Worm (Caenorhabditis elegans) whole organism, late embryonic: ENCODE results near the gene W09D6.1.

Experiments
- C08G9.2 ChIP-seq: sonication (generic microtip); optimal IDR thresholded peaks from 2 replicates; lab custom pipeline; 2016; ENCODE audit warnings: mild to moderate bottlenecking, missing genetic modification characterization, moderate library complexity, missing compliant biosample characterization
- C38D4.7 ChIP-seq: fragments of 200-800 bp; sonication (Bioruptor generic); optimal IDR thresholded peaks from 2 replicates; lab custom pipeline; 2018; ENCODE audit warnings: mild to moderate bottlenecking, missing genetic modification characterization, moderate library complexity, missing compliant biosample characterization
- F13H6.1 ChIP-seq: sonication (generic microtip); optimal IDR thresholded peaks from 2 replicates; lab custom pipeline; 2016; ENCODE audit warnings: missing genetic modification characterization, missing compliant biosample characterization
- K02D7.2 ChIP-seq: sonication (generic microtip); optimal IDR thresholded peaks from 2 replicates; lab custom pipeline; 2017; ENCODE audit warnings: mild to moderate bottlenecking, missing genetic modification characterization, missing compliant biosample characterization
- ahr-1 ChIP-seq: sonication (generic microtip); optimal IDR thresholded peaks from 2 replicates; lab custom pipeline; 2016; ENCODE audit warnings: missing genetic modification characterization, missing compliant biosample characterization
- ceh-14 ChIP-seq: sonication (generic microtip); optimal IDR thresholded peaks from 2 replicates; lab custom pipeline; 2016; ENCODE audit warnings: missing genotype, missing genetic modification characterization, missing compliant biosample characterization
- ceh-18 ChIP-seq: sonication (generic microtip); optimal IDR thresholded peaks from 2 replicates; lab custom pipeline; 2016; ENCODE audit warnings: missing genetic modification characterization, missing compliant biosample characterization
- ceh-2 ChIP-seq: sonication (generic microtip); optimal IDR thresholded peaks from 2 replicates; lab custom pipeline; 2016; ENCODE audit warnings: missing genotype, missing genetic modification characterization, missing compliant biosample characterization
- ceh-24 ChIP-seq: sonication (generic microtip); optimal IDR thresholded peaks from 2 replicates; lab custom pipeline; 2016; ENCODE audit warnings: mild to moderate bottlenecking, missing genetic modification characterization, missing compliant biosample characterization
- ceh-30 ChIP-seq: fragments of 150-350 bp; optimal IDR thresholded peaks from 2 replicates; lab custom pipeline; 2014; ENCODE audit warnings: missing biosample characterization, missing genetic modification characterization
- ceh-31 ChIP-seq: sonication (generic microtip); optimal IDR thresholded peaks from 2 replicates; lab custom pipeline; 2016; ENCODE audit warnings: missing genetic modification characterization, missing compliant biosample characterization
- ceh-34 ChIP-seq: sonication (generic microtip); optimal IDR thresholded peaks from 2 replicates; lab custom pipeline; 2016; ENCODE audit warnings: mild to moderate bottlenecking, missing genetic modification characterization, missing compliant biosample characterization
- ceh-45 ChIP-seq: fragments of 200-800 bp; sonication (Bioruptor generic); IDR thresholded peaks from 2 replicates; pipeline ENCODE4 v1.3.6; 2022; ENCODE audit warnings: missing genetic modification reagents, missing genetic modification characterization, missing compliant biosample characterization
- ceh-9 ChIP-seq: sonication (generic microtip); optimal IDR thresholded peaks from 2 replicates; lab custom pipeline; 2016; ENCODE audit warnings: mild to moderate bottlenecking, missing genetic modification characterization, inconsistent platforms, missing compliant biosample characterization
- che-1 ChIP-seq: sonication (generic microtip); optimal IDR thresholded peaks from 2 replicates; lab custom pipeline; 2016; ENCODE audit warnings: mild to moderate bottlenecking, missing genetic modification characterization, missing compliant biosample characterization
- elt-4 ChIP-seq: sonication (generic microtip); optimal IDR thresholded peaks from 2 replicates; lab custom pipeline; 2016; ENCODE audit warnings: missing genetic modification characterization, missing compliant biosample characterization
- eyg-1 ChIP-seq: sonication (generic microtip); optimal IDR thresholded peaks from 2 replicates; lab custom pipeline; 2016; ENCODE audit warnings: missing genotype, missing genetic modification characterization, missing compliant biosample characterization
- fkh-6 ChIP-seq: sonication (generic microtip); optimal IDR thresholded peaks from 2 replicates; lab custom pipeline; 2016; ENCODE audit warnings: missing genetic modification characterization, missing compliant biosample characterization
- hlh-30 ChIP-seq: sonication (generic microtip); optimal IDR thresholded peaks from 2 replicates; lab custom pipeline; 2017; ENCODE audit warnings: antibody characterized with exemption, missing genetic modification characterization, missing compliant biosample characterization; ENCODE audit not compliant: insufficient read depth
- hlh-6 ChIP-seq: sonication (generic microtip); optimal IDR thresholded peaks from 2 replicates; lab custom pipeline; 2016; ENCODE audit warnings: missing genotype, missing genetic modification characterization, missing compliant biosample characterization
- hlh-8 ChIP-seq: sonication (generic microtip); optimal IDR thresholded peaks from 2 replicates; lab custom pipeline; 2016; ENCODE audit warnings: missing genotype, missing genetic modification characterization, missing compliant biosample characterization
- lim-6 ChIP-seq: sonication (generic microtip); optimal IDR thresholded peaks from 2 replicates; lab custom pipeline; 2016; ENCODE audit warnings: missing genetic modification characterization, missing compliant biosample characterization
- madf-2 ChIP-seq: sonication (generic microtip); optimal IDR thresholded peaks from 2 replicates; lab custom pipeline; 2017; ENCODE audit warnings: missing genetic modification characterization, missing compliant biosample characterization
- mec-3 ChIP-seq: sonication (generic microtip); optimal IDR thresholded peaks from 2 replicates; lab custom pipeline; 2016; ENCODE audit warnings: borderline replicate concordance, missing genetic modification characterization, missing compliant biosample characterization
- nfya-1 ChIP-seq: sonication (generic microtip); optimal IDR thresholded peaks from 2 replicates; lab custom pipeline; 2017; ENCODE audit warnings: missing genetic modification characterization, mild to moderate bottlenecking, missing compliant biosample characterization, antibody characterized with exemption, moderate library complexity
- odd-2 ChIP-seq: sonication (generic microtip); optimal IDR thresholded peaks from 2 replicates; lab custom pipeline; 2017; ENCODE audit warnings: antibody characterized with exemption, mild to moderate bottlenecking, missing genetic modification characterization, missing compliant biosample characterization
- pat-9 ChIP-seq: fragments of 200-800 bp; sonication (Bioruptor generic); optimal IDR thresholded peaks from 2 replicates; lab custom pipeline; 2018; ENCODE audit warnings: mild to moderate bottlenecking, missing genetic modification characterization, moderate library complexity, missing compliant biosample characterization
- pha-2 ChIP-seq: sonication (generic microtip); optimal IDR thresholded peaks from 2 replicates; lab custom pipeline; 2017; ENCODE audit warnings: mild to moderate bottlenecking, missing genetic modification characterization, missing compliant biosample characterization
- pqm-1 ChIP-seq: sonication (generic microtip); optimal IDR thresholded peaks from 2 replicates; lab custom pipeline; 2016; ENCODE audit warnings: missing genetic modification characterization, missing compliant biosample characterization
- pros-1 ChIP-seq: fragments of 150-350 bp; optimal IDR thresholded peaks from 2 replicates; lab custom pipeline; 2014; ENCODE audit warnings: missing biosample characterization, missing genetic modification reagents, missing genetic modification characterization
- rnt-1 ChIP-seq: sonication (generic microtip); optimal IDR thresholded peaks from 2 replicates; lab custom pipeline; 2016; ENCODE audit warnings: missing genetic modification characterization, missing compliant biosample characterization
- sox-2 ChIP-seq: fragments of 200-800 bp; sonication (Bioruptor generic); IDR thresholded peaks from 2 replicates; pipeline ENCODE4 v1.3.6; 2022; ENCODE audit warnings: missing genetic modification reagents, missing genetic modification characterization, missing compliant biosample characterization
- syd-9 ChIP-seq: sonication (generic microtip); optimal IDR thresholded peaks from 2 replicates; lab custom pipeline; 2016; ENCODE audit warnings: mild to moderate bottlenecking, missing genetic modification characterization, moderate library complexity, missing compliant biosample characterization
- tbx-7 ChIP-seq: sonication (generic microtip); optimal IDR thresholded peaks from 2 replicates; lab custom pipeline; 2016; ENCODE audit warnings: missing genotype, missing genetic modification characterization, missing compliant biosample characterization
- ttx-3 ChIP-seq: sonication (generic microtip); optimal IDR thresholded peaks from 2 replicates; lab custom pipeline; 2016; ENCODE audit warnings: missing genetic modification reagents, missing genetic modification characterization, missing compliant biosample characterization
- unc-55 ChIP-seq: sonication (generic microtip); optimal IDR thresholded peaks from 2 replicates; lab custom pipeline; 2017; ENCODE audit warnings: missing biosample characterization, missing genetic modification reagents, missing genetic modification characterization
- unc-86 ChIP-seq: sonication (generic microtip); optimal IDR thresholded peaks from 2 replicates; lab custom pipeline; 2016; ENCODE audit warnings: missing genetic modification characterization, missing compliant biosample characterization
- ztf-16 ChIP-seq: sonication (generic microtip); optimal IDR thresholded peaks from 2 replicates; lab custom pipeline; 2017; ENCODE audit warnings: missing genetic modification characterization, missing compliant biosample characterization

W09D6.1 gene

DNA sequence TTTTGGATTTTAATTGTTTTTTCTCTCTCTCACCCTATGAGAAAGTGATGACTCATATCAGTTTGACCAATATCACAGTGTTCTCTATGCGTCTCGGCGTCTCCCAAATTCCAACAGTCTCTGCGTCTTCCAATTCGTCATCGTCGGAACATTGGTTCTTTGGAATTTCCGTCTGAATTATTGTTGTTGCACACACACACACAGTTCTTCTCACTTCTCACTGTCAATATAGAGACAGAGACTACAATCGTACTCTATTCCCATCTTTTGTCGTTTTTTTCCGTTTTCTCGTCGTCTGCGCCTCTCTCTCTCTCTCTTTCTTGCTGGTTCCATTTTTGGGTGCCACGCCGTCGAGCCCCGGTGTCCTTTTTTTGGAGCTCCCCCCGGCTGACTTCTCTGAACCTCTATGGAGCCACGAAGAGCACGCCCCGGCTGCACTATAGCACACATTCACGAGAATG lies 18.0 kb upstream of the W09D6.1 start:
- TF ChIP-seq pros-1 (tag; lab: Kevin White, UChicago) (no peak), elt-4 (tag; lab: Kevin White, UChicago) (no peak), C38D4.7 (GFP tag; lab: Kevin White, UChicago) (no peak), ahr-1 (no peak), syd-9 (tag; lab: Kevin White, UChicago) (no peak), hlh-6 (tag; lab: Kevin White, UChicago) (no peak), odd-2 (tag; lab: Kevin White, UChicago) (no peak), K02D7.2 (tag; lab: Kevin White, UChicago) (no peak), ceh-18 (tag; lab: Kevin White, UChicago) (no peak), che-1 (tag; lab: Kevin White, UChicago) (no peak), madf-2 (tag; lab: Kevin White, UChicago) (no peak), ceh-30 (tag; lab: Kevin White, UChicago) (no peak), ttx-3 (no peak), ceh-31 (tag; lab: Kevin White, UChicago) (no peak)

- TF ChIP-seq mec-3 (tag; lab: Kevin White, UChicago) (no peak), F13H6.1 (tag; lab: Kevin White, UChicago) (no peak), lim-6 (tag; lab: Kevin White, UChicago) (no peak), rnt-1 (tag; lab: Kevin White, UChicago) (no peak)
Measured at ce11 chrIII:11053603-11054002, 15.1 kb upstream of the W09D6.1 start.

DNA sequence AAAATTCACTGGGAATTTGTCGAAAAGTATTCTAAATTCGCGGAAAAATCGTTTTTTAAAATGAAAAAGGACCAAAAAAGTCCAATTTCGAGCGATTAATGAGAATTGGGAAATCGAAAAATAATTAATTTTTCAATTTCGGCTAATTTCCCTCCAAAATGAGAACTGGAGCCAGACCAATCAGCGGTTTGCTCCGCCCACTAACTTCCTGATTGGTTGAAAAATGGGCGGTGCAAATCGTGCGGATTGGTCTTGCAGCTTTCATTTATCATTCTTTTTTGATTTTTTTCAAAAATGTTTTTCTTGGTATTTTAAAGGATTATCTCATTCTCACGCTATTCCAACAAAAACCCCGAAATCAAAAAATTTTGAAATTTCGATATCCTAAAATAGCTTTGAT lies 14.6 kb upstream of the W09D6.1 start:
- TF ChIP-seq tbx-7 (tag; lab: Kevin White, UChicago) (no peak), nfya-1 (tag; lab: Kevin White, UChicago) (peak; percentile 97)

DNA sequence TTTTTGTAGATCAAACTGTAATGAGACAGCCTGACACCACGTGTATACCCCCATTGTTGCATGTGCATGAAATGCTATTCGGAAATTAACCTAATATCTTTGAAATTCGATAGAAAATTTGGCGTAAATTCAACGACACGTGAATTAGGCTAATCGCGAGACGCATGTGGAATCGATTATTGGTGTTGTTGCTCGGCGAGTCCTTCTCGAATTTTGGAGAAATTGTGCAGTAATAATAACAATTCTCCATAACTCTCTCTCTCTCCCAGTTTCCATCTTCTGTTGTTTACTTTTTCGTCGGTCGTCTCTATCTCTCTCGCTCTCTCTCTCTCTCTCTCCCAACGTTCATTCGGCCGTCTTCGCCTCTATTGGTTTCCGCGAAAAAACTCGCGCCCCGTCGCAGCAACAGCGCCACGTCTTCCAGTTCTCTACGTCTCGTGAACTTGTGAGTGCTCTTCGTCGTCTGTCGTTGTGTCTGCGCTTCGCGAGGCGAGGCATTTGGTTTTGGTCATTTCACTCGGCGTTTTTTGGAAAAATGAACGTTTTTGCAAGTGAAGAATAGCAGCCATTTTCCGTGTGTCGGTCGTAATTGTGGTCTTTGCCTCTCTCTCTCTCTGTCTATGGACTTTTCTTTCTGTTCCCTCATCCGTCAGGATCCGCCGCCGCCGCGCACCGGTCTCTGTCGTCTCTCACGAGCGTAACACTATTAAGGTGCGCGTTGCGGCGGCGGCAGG lies 14.0 kb upstream of the W09D6.1 start:
- TF ChIP-seq unc-86 (tag; lab: Kevin White, UChicago), result no peak
- no peak for TF ChIP-seq ztf-16 (tag; lab: Kevin White, UChicago)
- peak; percentile 65 for TF ChIP-seq nfya-1 (tag; lab: Kevin White, UChicago)
- TF ChIP-seq pha-2, result no peak
- TF ChIP-seq unc-55, result peak; percentile 31
- no peak for TF ChIP-seq hlh-30
- peak; percentile 45 for TF ChIP-seq ceh-14 (tag; lab: Kevin White, UChicago)
- TF ChIP-seq ceh-9 (tag; lab: Kevin White, UChicago), result no peak
- TF ChIP-seq pros-1 (tag; lab: Kevin White, UChicago), result peak; percentile 1
- TF ChIP-seq sox-2 (GFP tag; lab: Robert Waterston, UW), result no peak
- TF ChIP-seq pat-9 (tag; lab: Kevin White, UChicago), result no peak
- TF ChIP-seq pqm-1 (tag; lab: Kevin White, UChicago), result no peak
- TF ChIP-seq ceh-24 (tag; lab: Kevin White, UChicago), result no peak
- TF ChIP-seq eyg-1 (tag; lab: Kevin White, UChicago), result no peak
- TF ChIP-seq fkh-6 (tag; lab: Kevin White, UChicago), result no peak
- TF ChIP-seq C08G9.2, result peak; percentile 8
- TF ChIP-seq hlh-8 (tag; lab: Kevin White, UChicago), result no peak
- no peak for TF ChIP-seq ceh-45
- TF ChIP-seq ceh-31 (tag; lab: Kevin White, UChicago), result peak; percentile 42
- peak; percentile 25 for TF ChIP-seq ceh-2 (tag; lab: Kevin White, UChicago)
- peak; percentile 50 for TF ChIP-seq ceh-34
- TF ChIP-seq ttx-3, result no peak
- TF ChIP-seq rnt-1 (tag; lab: Kevin White, UChicago), result no peak
- no peak for TF ChIP-seq tbx-7 (tag; lab: Kevin White, UChicago)
